Worm (Caenorhabditis elegans): Measurements from ENCODE around the gene R10E12.2.

DNA sequence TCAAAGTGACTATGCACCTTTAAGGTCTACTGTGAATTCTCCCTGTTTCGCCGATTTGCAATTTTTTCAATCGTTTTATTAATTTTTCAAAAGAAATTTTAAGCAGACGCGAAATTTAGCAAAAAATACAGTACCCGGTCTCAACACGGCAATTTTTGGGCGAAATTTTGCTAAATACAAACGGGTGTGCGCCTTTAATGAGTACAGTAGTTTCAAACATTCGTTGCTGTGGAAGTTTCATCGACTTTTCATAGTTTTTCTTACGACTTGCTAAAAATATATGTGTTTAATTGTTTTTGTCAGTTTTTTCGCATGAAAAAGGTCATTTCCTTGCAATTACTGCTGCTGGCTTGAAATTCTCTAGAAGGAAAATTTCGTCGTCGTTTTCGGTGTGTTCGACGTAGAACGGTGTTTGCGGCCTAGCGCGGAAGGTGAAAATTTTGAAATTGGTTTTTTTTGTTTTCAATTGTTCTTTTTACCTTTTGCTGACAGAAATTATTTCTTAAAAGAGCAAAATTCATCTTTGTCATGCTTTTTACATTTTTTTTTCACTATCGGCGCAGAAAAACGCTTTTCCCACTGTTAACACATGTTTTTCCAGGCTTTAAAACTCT is 26.8 kb downstream of the R10E12.2 start, which contains the start of gene K03H1.7:
- no peak for TF ChIP-seq R02D3.7 (tag; optimal IDR thresholded peaks at IDR 0.05)
- no peak for TF ChIP-seq snpc-4 (tag; optimal IDR thresholded peaks at IDR 0.05)
- TF ChIP-seq nhr-237 (tag; optimal IDR thresholded peaks at IDR 0.05) = no peak
- TF ChIP-seq nhr-67 (tag; optimal IDR thresholded peaks at IDR 0.05) = no peak
- TF ChIP-seq sea-2 (GFP tag; optimal IDR thresholded peaks at IDR 0.05) = no peak
- no peak for TF ChIP-seq lin-39 (tag; optimal IDR thresholded peaks at IDR 0.05)
- no peak for TF ChIP-seq egl-27 (tag; optimal IDR thresholded peaks at IDR 0.05)
- no peak for TF ChIP-seq fkh-10 (GFP tag; optimal IDR thresholded peaks at IDR 0.05)
- no peak for TF ChIP-seq unc-39 (tag; optimal IDR thresholded peaks at IDR 0.05)

Data from whole organism, L3 larva.